Fruit fly (Drosophila melanogaster): Measurements from ENCODE around the gene Graf.
A peak's percentile ranks its signal among the peaks of the same experiment; 100 is the strongest.

The Graf gene

dm6 chrX:15785429-15786239 lies 25.1 kb upstream of the Graf start, which contains the start of the genes Paf-AHalpha and mRpS30 (continued):
- TF ChIP-seq CG12219 (GFP tag; optimal IDR thresholded peaks at IDR 0.05) = no peak
- TF ChIP-seq insv (GFP tag; optimal IDR thresholded peaks at IDR 0.05) = no peak
- no peak for TF ChIP-seq prd (optimal IDR thresholded peaks at IDR 0.05)
- no peak for TF ChIP-seq prd (GFP tag; IDR thresholded peaks at IDR 0.05)
- TF ChIP-seq exex (tag; optimal IDR thresholded peaks at IDR 0.05) = no peak
- TF ChIP-seq CG12744 (GFP tag; optimal IDR thresholded peaks at IDR 0.05) = no peak
- TF ChIP-seq salm (tag; optimal IDR thresholded peaks at IDR 0.05) = no peak
- TF ChIP-seq gsb (GFP tag; IDR thresholded peaks at IDR 0.05) = no peak
- TF ChIP-seq Hr51 (GFP tag; optimal IDR thresholded peaks at IDR 0.05) = no peak
- no peak for TF ChIP-seq tup (GFP tag; optimal IDR thresholded peaks at IDR 0.05)
- no peak for TF ChIP-seq CG12071 (GFP tag; optimal IDR thresholded peaks at IDR 0.05)
- no peak for TF ChIP-seq CG18764 (GFP tag; optimal IDR thresholded peaks at IDR 0.05)
- TF ChIP-seq CG8944 (GFP tag; optimal IDR thresholded peaks at IDR 0.05) = no peak
- no peak for TF ChIP-seq gcm2 (GFP tag; optimal IDR thresholded peaks at IDR 0.05)
- no peak for TF ChIP-seq CG12942 (GFP tag; optimal IDR thresholded peaks at IDR 0.05)
- TF ChIP-seq Dip3 (GFP tag; optimal IDR thresholded peaks at IDR 0.05) = no peak
- no peak for TF ChIP-seq CG12236 (GFP tag; optimal IDR thresholded peaks at IDR 0.05)
- TF ChIP-seq CG9876 (GFP tag; optimal IDR thresholded peaks at IDR 0.05) = no peak
- TF ChIP-seq CG18011 (GFP tag; optimal IDR thresholded peaks at IDR 0.05) = no peak
- TF ChIP-seq ro (GFP tag; IDR thresholded peaks at IDR 0.05) = no peak
- TF ChIP-seq CG9727 (GFP tag; optimal IDR thresholded peaks at IDR 0.05) = no peak
- no peak for TF ChIP-seq CG11723 (GFP tag; optimal IDR thresholded peaks at IDR 0.05)
- no peak for TF ChIP-seq fd3F (GFP tag; optimal IDR thresholded peaks at IDR 0.05)
- peak; percentile 37 for TF ChIP-seq mam (GFP tag; optimal IDR thresholded peaks at IDR 0.05)
- TF ChIP-seq cato (GFP tag; optimal IDR thresholded peaks at IDR 0.05; ENCODE audit: borderline replicate concordance) = no peak
- peak; percentile 60 for TF ChIP-seq CG9797 (GFP tag; optimal IDR thresholded peaks at IDR 0.05)
- TF ChIP-seq sc (optimal IDR thresholded peaks at IDR 0.05) = no peak
- TF ChIP-seq sc (GFP tag; optimal IDR thresholded peaks at IDR 0.05) = no peak
- TF ChIP-seq h (optimal IDR thresholded peaks at IDR 0.05) = no peak
- no peak for TF ChIP-seq fru (optimal IDR thresholded peaks at IDR 0.05)
- TF ChIP-seq CG12391 (tag; optimal IDR thresholded peaks at IDR 0.05) = peak; percentile 5
- no peak for TF ChIP-seq Antp (GFP tag; optimal IDR thresholded peaks at IDR 0.05)
- TF ChIP-seq Bdp1 (GFP tag; optimal IDR thresholded peaks at IDR 0.05) = no peak
- TF ChIP-seq CG8290 (GFP tag; optimal IDR thresholded peaks at IDR 0.05) = no peak
- no peak for TF ChIP-seq CG8290 (tag; optimal IDR thresholded peaks at IDR 0.05)
- no peak for TF ChIP-seq tx (GFP tag; optimal IDR thresholded peaks at IDR 0.05)
- no peak for TF ChIP-seq CG9817 (tag; optimal IDR thresholded peaks at IDR 0.05)
- TF ChIP-seq psq (GFP tag; optimal IDR thresholded peaks at IDR 0.05) = no peak
- no peak for TF ChIP-seq Neu2 (GFP tag; optimal IDR thresholded peaks at IDR 0.05; ENCODE audit: borderline replicate concordance)
- no peak for TF ChIP-seq CG11247 (GFP tag; IDR thresholded peaks at IDR 0.05)
- no peak for TF ChIP-seq CG11695 (GFP tag; IDR thresholded peaks at IDR 0.05)
- TF ChIP-seq CG1602 (GFP tag; optimal IDR thresholded peaks at IDR 0.05) = no peak
- TF ChIP-seq Fer1 (GFP tag; optimal IDR thresholded peaks at IDR 0.05) = no peak
- no peak for TF ChIP-seq Nf-YB (GFP tag; optimal IDR thresholded peaks at IDR 0.05)
- no peak for TF ChIP-seq CG10209 (GFP tag; optimal IDR thresholded peaks at IDR 0.05)
- no peak for TF ChIP-seq en (GFP tag; optimal IDR thresholded peaks at IDR 0.05)
- no peak for TF ChIP-seq Spps (tag; optimal IDR thresholded peaks at IDR 0.05)
- no peak for TF ChIP-seq bab2 (GFP tag; optimal IDR thresholded peaks at IDR 0.05)
- TF ChIP-seq Atf-2 (GFP tag; optimal IDR thresholded peaks at IDR 0.05) = no peak
- TF ChIP-seq Kr (GFP tag; optimal IDR thresholded peaks at IDR 0.05) = no peak
- TF ChIP-seq CG17568 (GFP tag; optimal IDR thresholded peaks at IDR 0.05) = no peak
- no peak for TF ChIP-seq CG17361 (GFP tag; IDR thresholded peaks at IDR 0.05)
